Worm (Caenorhabditis elegans) whole organism, young adult: ENCODE results near the gene hir-1.

Experiments used
- B0261.1 ChIP-seq: sonication (generic microtip); optimal IDR thresholded peaks from 2 replicates; lab custom pipeline; 2016; ENCODE audit warnings: mild to moderate bottlenecking, missing genetic modification characterization, moderate library complexity, missing compliant biosample characterization
- D2030.7 ChIP-seq: fragments of 200-800 bp; sonication (Bioruptor generic); IDR thresholded peaks from 2 replicates; pipeline ENCODE4 v1.3.6; 2022; ENCODE audit warnings: missing genetic modification reagents, missing genetic modification characterization, missing compliant biosample characterization
- Y53F4B.3 ChIP-seq: fragments of 200-800 bp; sonication (Bioruptor generic); IDR thresholded peaks from 2 replicates; pipeline ENCODE4 v1.3.6; 2022; ENCODE audit warnings: missing genetic modification reagents, missing genetic modification characterization, missing compliant biosample characterization
- Y95B8A.8 ChIP-seq: fragments of 200-800 bp; sonication (Bioruptor generic); IDR thresholded peaks from 2 replicates; pipeline ENCODE4 v1.3.6; 2022; ENCODE audit warnings: missing genetic modification reagents, missing genetic modification characterization, missing compliant biosample characterization
- ZK185.1 ChIP-seq: sonication (generic microtip); optimal IDR thresholded peaks from 2 replicates; lab custom pipeline; 2016; ENCODE audit warnings: mild to moderate bottlenecking, missing genetic modification characterization, missing compliant biosample characterization; ENCODE audit not compliant: poor library complexity, severe bottlenecking
- akir-1 ChIP-seq: fragments of 200-800 bp; sonication (Bioruptor generic); optimal IDR thresholded peaks from 2 replicates; lab custom pipeline; 2018; ENCODE audit warnings: mild to moderate bottlenecking, missing genetic modification characterization, moderate library complexity, missing compliant biosample characterization
- attf-3 ChIP-seq: fragments of 200-800 bp; sonication (Bioruptor generic); conservative IDR thresholded peaks from 2 replicates; pipeline ENCODE4 v1.3.6; 2022; ENCODE audit warnings: missing genetic modification reagents, missing genetic modification characterization, missing compliant biosample characterization
- attf-5 ChIP-seq: fragments of 200-800 bp; sonication (Bioruptor generic); optimal IDR thresholded peaks from 2 replicates; lab custom pipeline; 2018; ENCODE audit warnings: mild to moderate bottlenecking, missing genetic modification characterization, missing compliant biosample characterization
- cebp-1 ChIP-seq, 2 experiments: fragments of 200-800 bp in 1 of 2; sonication (Bioruptor generic) in 1 of 2; sonication (generic microtip) in 1 of 2; IDR thresholded peaks in 1 of 2; optimal IDR thresholded peaks in 1 of 2; 2 replicates each; pipeline versions ENCODE4 v1.3.6 to Lab custom; 2017 to 2022; ENCODE audit warnings: missing compliant biosample characterization in 2 of 2, missing genetic modification characterization in 2 of 2, mild to moderate bottlenecking in 1 of 2, missing genetic modification reagents in 1 of 2, moderate library complexity in 1 of 2
- ceh-40 ChIP-seq: fragments of 200-800 bp; sonication (Bioruptor generic); IDR thresholded peaks from 2 replicates; pipeline ENCODE4 v1.3.6; 2022; ENCODE audit warnings: missing genetic modification characterization, missing compliant biosample characterization
- ceh-58 ChIP-seq: fragments of 200-800 bp; sonication (Bioruptor generic); IDR thresholded peaks from 2 replicates; pipeline ENCODE4 v1.3.6; 2022; ENCODE audit warnings: missing genetic modification characterization, missing compliant biosample characterization
- chd-7 ChIP-seq: sonication (generic microtip); optimal IDR thresholded peaks from 2 replicates; lab custom pipeline; 2016; ENCODE audit warnings: mild to moderate bottlenecking, missing genetic modification characterization, moderate library complexity, missing compliant biosample characterization
- die-1 ChIP-seq: sonication (generic microtip); optimal IDR thresholded peaks from 2 replicates; lab custom pipeline; 2016; ENCODE audit warnings: missing genotype, mild to moderate bottlenecking, missing genetic modification characterization, missing compliant biosample characterization
- egl-18 ChIP-seq: fragments of 200-800 bp; sonication (Bioruptor generic); IDR thresholded peaks from 2 replicates; pipeline ENCODE4 v1.3.6; 2022; ENCODE audit warnings: missing genetic modification reagents, missing genetic modification characterization, missing compliant biosample characterization
- gei-17 ChIP-seq: fragments of 200-800 bp; sonication (Bioruptor generic); optimal IDR thresholded peaks from 2 replicates; lab custom pipeline; 2018; ENCODE audit warnings: mild to moderate bottlenecking, missing genetic modification characterization, missing compliant biosample characterization
- hlh-12 ChIP-seq: sonication (generic microtip); optimal IDR thresholded peaks from 2 replicates; lab custom pipeline; 2016; ENCODE audit warnings: missing genetic modification characterization, missing compliant biosample characterization
- hmg-1.2 ChIP-seq: fragments of 200-800 bp; sonication (Bioruptor generic); IDR thresholded peaks from 2 replicates; pipeline ENCODE4 v1.3.6; 2022; ENCODE audit warnings: missing genetic modification reagents, missing genetic modification characterization, missing compliant biosample characterization
- hmg-20 ChIP-seq: fragments of 200-800 bp; sonication (Bioruptor generic); IDR thresholded peaks from 2 replicates; pipeline ENCODE4 v1.3.6; 2022; ENCODE audit warnings: missing genetic modification reagents, missing genetic modification characterization, missing compliant biosample characterization
- hrde-1 ChIP-seq: sonication (generic microtip); optimal IDR thresholded peaks from 2 replicates; lab custom pipeline; 2016; ENCODE audit warnings: missing genetic modification characterization, mild to moderate bottlenecking, missing compliant biosample characterization, moderate library complexity, missing genotype, missing genetic modification reagents, borderline replicate concordance
- let-526 ChIP-seq: fragments of 200-800 bp; sonication (Bioruptor generic); IDR thresholded peaks from 2 replicates; pipeline ENCODE4 v1.3.6; 2022; ENCODE audit warnings: missing genetic modification reagents, missing genetic modification characterization, missing compliant biosample characterization
- let-607 ChIP-seq, 2 experiments: fragments of 200-800 bp in 1 of 2; sonication (Bioruptor generic) in 1 of 2; sonication (generic microtip) in 1 of 2; optimal IDR thresholded peaks; 2 replicates each; lab custom pipeline; 2016 to 2018; ENCODE audit warnings: mild to moderate bottlenecking in 2 of 2, missing compliant biosample characterization in 2 of 2, missing genetic modification characterization in 2 of 2, moderate library complexity in 2 of 2, missing genotype in 1 of 2
- lin-40 ChIP-seq: sonication (generic microtip); optimal IDR thresholded peaks from 2 replicates; lab custom pipeline; 2016; ENCODE audit warnings: missing genetic modification characterization, mild to moderate bottlenecking, missing compliant biosample characterization, missing genotype, missing genetic modification reagents
- lin-54 ChIP-seq: fragments of 200-800 bp; sonication (Bioruptor generic); optimal IDR thresholded peaks from 2 replicates; lab custom pipeline; 2018; ENCODE audit warnings: mild to moderate bottlenecking, missing genetic modification characterization, missing compliant biosample characterization
- lsl-1 ChIP-seq: fragments of 200-800 bp; sonication (Bioruptor generic); optimal IDR thresholded peaks from 2 replicates; lab custom pipeline; 2018; ENCODE audit warnings: mild to moderate bottlenecking, missing genetic modification characterization, moderate library complexity, missing compliant biosample characterization
- madf-10 ChIP-seq: sonication (generic microtip); optimal IDR thresholded peaks from 2 replicates; lab custom pipeline; 2016; ENCODE audit warnings: mild to moderate bottlenecking, missing genetic modification characterization, missing compliant biosample characterization
- nfya-1 ChIP-seq: sonication (generic microtip); optimal IDR thresholded peaks from 2 replicates; lab custom pipeline; 2017; ENCODE audit warnings: antibody characterized with exemption, missing compliant biosample characterization, missing genetic modification characterization, borderline replicate concordance; ENCODE audit not compliant: insufficient read depth
- nfyb-1 ChIP-seq: fragments of 200-800 bp; sonication (Bioruptor generic); IDR thresholded peaks from 2 replicates; pipeline ENCODE4 v1.3.6; 2022; ENCODE audit warnings: missing genetic modification reagents, missing genetic modification characterization, missing compliant biosample characterization
- nhr-80 ChIP-seq: sonication (generic microtip); optimal IDR thresholded peaks from 2 replicates; lab custom pipeline; 2016; ENCODE audit warnings: missing genetic modification characterization, missing compliant biosample characterization
- nhr-90 ChIP-seq: sonication (generic microtip); optimal IDR thresholded peaks from 2 replicates; lab custom pipeline; 2016; ENCODE audit warnings: missing genotype, mild to moderate bottlenecking, missing genetic modification characterization, missing compliant biosample characterization
- pha-4 ChIP-seq: fragments of 150-350 bp; sonication (generic microtip); optimal IDR thresholded peaks from 2 replicates; lab custom pipeline; 2014; ENCODE audit warnings: missing biosample characterization, missing genetic modification reagents, missing genetic modification characterization
- repo-1 ChIP-seq: sonication (generic microtip); optimal IDR thresholded peaks from 2 replicates; lab custom pipeline; 2017; ENCODE audit warnings: mild to moderate bottlenecking, missing genetic modification characterization, missing compliant biosample characterization
- rpc-1 ChIP-seq, 2 experiments: fragments of 150-350 bp in 1 of 2; sonication (generic microtip) in 1 of 2; optimal IDR thresholded peaks; 2 replicates each; lab custom pipeline; 2014 to 2018; ENCODE audit warnings: missing biosample characterization in 1 of 2, missing genetic modification characterization in 1 of 2, missing genetic modification reagents in 1 of 2, missing genotype in 1 of 2
- sdz-38 ChIP-seq: sonication (generic microtip); optimal IDR thresholded peaks from 2 replicates; lab custom pipeline; 2016; ENCODE audit warnings: missing genotype, missing genetic modification characterization, missing compliant biosample characterization
- snpc-4 ChIP-seq, 5 experiments: fragments of 150-350 bp in 1 of 5; sonication (generic microtip) in 4 of 5; optimal IDR thresholded peaks; 2 replicates each; lab custom pipeline; 2014 to 2018; ENCODE audit warnings: missing genetic modification characterization in 5 of 5, missing biosample characterization in 3 of 5, antibody characterized with exemption in 2 of 5, mild to moderate bottlenecking in 2 of 5, missing compliant biosample characterization in 2 of 5, missing genotype in 2 of 5, moderate library complexity in 2 of 5, missing genetic modification reagents in 1 of 5
- tbp1 ChIP-seq: fragments of 200-800 bp; sonication (Bioruptor generic); optimal IDR thresholded peaks from 2 replicates; lab custom pipeline; 2018; ENCODE audit warnings: mild to moderate bottlenecking, missing genetic modification characterization, missing compliant biosample characterization
- unc-62 ChIP-seq: fragments of 150-350 bp; optimal IDR thresholded peaks from 2 replicates; lab custom pipeline; 2014; ENCODE audit warnings: missing biosample characterization, missing genetic modification reagents, missing genetic modification characterization
- ztf-3 ChIP-seq: fragments of 200-800 bp; sonication (Bioruptor generic); optimal IDR thresholded peaks from 2 replicates; lab custom pipeline; 2018; ENCODE audit warnings: mild to moderate bottlenecking, missing genetic modification characterization, missing compliant biosample characterization

hir-1 gene

ce11 chrV:5571691-5572090 is 49.8 kb downstream of the hir-1 start:
- TF ChIP-seq ZK185.1 (tag; lab: Kevin White, UChicago) (no peak), akir-1 (no peak), chd-7 (tag; lab: Kevin White, UChicago) (no peak), nhr-90 (tag; lab: Kevin White, UChicago) (no peak), nfya-1 (tag; lab: Kevin White, UChicago) (no peak), ceh-40 (GFP tag; lab: Robert Waterston, UW) (no peak), attf-3 (GFP tag; lab: Robert Waterston, UW) (no peak), rpc-1 (optimal IDR thresholded peaks at IDR 0.05; lab: Kevin White, UChicago) (no peak), rpc-1 (tag; optimal IDR thresholded peaks at IDR 0.05; lab: Kevin White, UChicago) (no peak), hlh-12 (tag; lab: Kevin White, UChicago) (no peak), Y53F4B.3 (GFP tag; lab: Robert Waterston, UW) (no peak), egl-18 (no peak), let-526 (GFP tag; lab: Robert Waterston, UW) (no peak)

DNA sequence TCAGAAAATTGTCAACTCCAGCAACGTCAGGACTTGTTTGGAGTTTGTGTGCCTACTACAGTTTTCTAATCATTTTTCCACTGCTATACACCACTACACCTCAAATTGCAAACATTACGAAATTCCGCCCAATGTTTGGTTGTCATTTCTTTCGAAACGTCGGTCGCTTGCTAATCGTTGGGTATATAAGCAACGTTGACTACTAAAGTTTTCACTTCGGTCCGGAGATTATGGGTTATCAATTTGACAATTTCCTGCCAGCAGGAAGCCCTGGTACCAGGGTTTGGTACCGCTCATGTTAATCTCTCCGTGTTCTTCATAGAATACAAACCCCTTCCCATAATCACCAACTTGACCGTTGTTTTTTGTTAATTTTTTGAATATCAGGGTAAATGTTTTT is 54.1 kb downstream of the hir-1 start:
- TF ChIP-seq lin-54 (GFP tag; lab: Kevin White, UChicago) = peak; percentile 6
- no peak for TF ChIP-seq Y95B8A.8 (GFP tag; lab: Robert Waterston, UW)
- peak; percentile 35 for TF ChIP-seq madf-10
- peak; percentile 51 for TF ChIP-seq unc-62 (GFP tag; lab: Kevin White, UChicago)
- TF ChIP-seq nhr-80 = peak; percentile 66
- TF ChIP-seq let-607 (tag; optimal IDR thresholded peaks at IDR 0.05; lab: Kevin White, UChicago) = peak; percentile 37 to 75
- TF ChIP-seq hmg-1.2 = no peak
- no peak for TF ChIP-seq ztf-3 (GFP tag; lab: Kevin White, UChicago)
- TF ChIP-seq lin-40 (tag; lab: Kevin White, UChicago) = peak; percentile 53
- peak; percentile 61 for TF ChIP-seq rpc-1 (optimal IDR thresholded peaks at IDR 0.05; lab: Kevin White, UChicago)
- TF ChIP-seq rpc-1 (tag; optimal IDR thresholded peaks at IDR 0.05; lab: Kevin White, UChicago) = peak; percentile 42
- TF ChIP-seq tbp1 (GFP tag; lab: Kevin White, UChicago) = peak; percentile 27
- TF ChIP-seq lsl-1 (GFP tag; lab: Kevin White, UChicago) = no peak
- TF ChIP-seq nfyb-1 (GFP tag; lab: Robert Waterston, UW) = peak; percentile 74
- peak; percentile 14 for TF ChIP-seq gei-17
- TF ChIP-seq D2030.7 (GFP tag; lab: Robert Waterston, UW) = no peak
- no peak for TF ChIP-seq die-1 (tag; lab: Kevin White, UChicago)
- TF ChIP-seq snpc-4 (GFP tag; optimal IDR thresholded peaks at IDR 0.05; lab: Kevin White, UChicago) = peak; percentile 78
- TF ChIP-seq snpc-4 (tag; optimal IDR thresholded peaks at IDR 0.05; lab: Kevin White, UChicago) = peak; percentile 92 to 99 (median 98)
- peak; percentile 63 for TF ChIP-seq repo-1 (tag; lab: Kevin White, UChicago)
- TF ChIP-seq hmg-20 (GFP tag; lab: Robert Waterston, UW) = no peak
- peak; percentile 83 for TF ChIP-seq cebp-1 (GFP tag; IDR thresholded peaks at IDR 0.05; lab: Robert Waterston, UW)
- TF ChIP-seq cebp-1 (tag; optimal IDR thresholded peaks at IDR 0.05; lab: Kevin White, UChicago) = peak; percentile 95
- TF ChIP-seq pha-4 (tag; lab: Kevin White, UChicago) = peak; percentile 83
- peak; percentile 50 for TF ChIP-seq ZK185.1 (tag; lab: Kevin White, UChicago)
- TF ChIP-seq hrde-1 (tag; lab: Kevin White, UChicago) = no peak
- TF ChIP-seq sdz-38 (tag; lab: Kevin White, UChicago) = no peak
- peak; percentile 54 for TF ChIP-seq B0261.1 (tag; lab: Kevin White, UChicago)
- TF ChIP-seq nhr-90 (tag; lab: Kevin White, UChicago) = peak; percentile 32
- peak; percentile 4 for TF ChIP-seq attf-5
- no peak for TF ChIP-seq Y53F4B.3 (GFP tag; lab: Robert Waterston, UW)
- TF ChIP-seq ceh-58 (GFP tag; lab: Robert Waterston, UW) = no peak
